Fruit fly (Drosophila melanogaster): ENCODE measurements around the gene CG8641.

- no peak for TF ChIP-seq h (optimal IDR thresholded peaks at IDR 0.05)
- no peak for TF ChIP-seq psq (optimal IDR thresholded peaks at IDR 0.05)
- no peak for TF ChIP-seq Sin3A (optimal IDR thresholded peaks at IDR 0.05)
- no peak for TF ChIP-seq Myc (optimal IDR thresholded peaks at IDR 0.05)
- no peak for TF ChIP-seq ttk (optimal IDR thresholded peaks at IDR 0.05)
- no peak for TF ChIP-seq insv (optimal IDR thresholded peaks at IDR 0.05)
Observed at dm6 chr3L:7082168-7082567, 4.9 kb upstream of the CG8641 start.

All from Kc167 (cell line).